Fruit fly (Drosophila melanogaster): Measurements from ENCODE around the gene ath.

Gene ath

DNA sequence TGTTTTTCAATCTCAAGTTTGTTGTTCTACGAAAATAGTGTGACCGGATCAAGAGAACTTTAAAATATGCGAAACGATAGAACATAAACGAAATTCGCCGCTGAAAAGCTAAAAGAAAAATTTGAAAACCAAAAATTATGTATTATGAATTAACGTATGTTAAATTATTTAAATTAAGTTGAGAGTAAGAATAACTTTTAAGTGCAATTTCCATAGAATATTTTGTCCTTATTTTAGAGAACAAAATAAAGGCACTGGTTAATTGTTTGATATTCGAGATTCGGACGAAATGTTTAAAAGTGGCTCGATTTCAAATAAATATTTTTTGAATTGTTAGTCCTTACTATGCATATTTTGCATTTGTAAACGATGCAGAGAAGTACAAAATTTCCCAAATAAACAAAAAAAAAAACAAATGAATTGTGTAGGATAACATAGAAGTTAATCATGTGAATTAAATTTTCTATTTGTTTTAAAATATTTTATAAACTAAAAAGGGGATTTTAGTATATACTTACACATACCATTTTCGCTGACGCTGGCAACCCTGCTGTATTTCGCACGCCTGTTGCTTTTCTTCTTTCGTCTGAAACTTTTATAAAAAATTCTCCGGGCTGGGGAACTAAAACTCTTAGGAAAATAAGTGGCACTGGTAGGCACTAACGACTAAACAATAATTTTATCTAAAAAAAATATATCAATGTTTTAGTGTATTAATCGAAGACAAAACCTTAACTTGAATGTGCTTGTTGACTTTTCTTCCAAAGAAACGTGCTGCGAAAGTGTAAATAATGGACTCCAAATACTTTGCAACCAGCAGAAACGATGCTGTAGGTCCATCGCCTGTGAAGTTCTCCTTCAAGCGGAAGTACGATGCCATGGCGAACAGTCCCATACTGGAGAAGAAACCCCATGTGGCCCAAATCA is at the start of gene ath, which contains the start of gene CG5727:
Gene ath, plus strand, starts transcription at position 513 of the 927 bp plus-strand sequence.
Gene CG5727, minus strand, starts transcription at position 51 of the 927 bp plus-strand sequence.
- TF ChIP-seq toe (GFP tag; optimal IDR thresholded peaks at IDR 0.05), result no peak
- TF ChIP-seq Clk (GFP tag; optimal IDR thresholded peaks at IDR 0.05), result no peak
- peak; percentile 15 for TF ChIP-seq Mnt (GFP tag; optimal IDR thresholded peaks at IDR 0.05)
- TF ChIP-seq tj (GFP tag; optimal IDR thresholded peaks at IDR 0.05), result no peak
- no peak for TF ChIP-seq cnc (optimal IDR thresholded peaks at IDR 0.05)
- no peak for TF ChIP-seq CG12768 (GFP tag; optimal IDR thresholded peaks at IDR 0.05)
- peak; percentile 11 for TF ChIP-seq CG1620 (GFP tag; optimal IDR thresholded peaks at IDR 0.05)
- no peak for TF ChIP-seq CG33017 (tag; optimal IDR thresholded peaks at IDR 0.05)
- peak; percentile 11 for TF ChIP-seq Crg-1 (GFP tag; optimal IDR thresholded peaks at IDR 0.05)
- TF ChIP-seq CG11617 (GFP tag; optimal IDR thresholded peaks at IDR 0.05), result peak; percentile 21
- no peak for TF ChIP-seq pad (GFP tag; optimal IDR thresholded peaks at IDR 0.05)
- peak; percentile 17 for TF ChIP-seq CG7045 (GFP tag; optimal IDR thresholded peaks at IDR 0.05)
- TF ChIP-seq Hr96 (GFP tag; optimal IDR thresholded peaks at IDR 0.05), result no peak
- peak; percentile 85 for TF ChIP-seq CG14711 (tag; optimal IDR thresholded peaks at IDR 0.05)
- TF ChIP-seq CG7101 (tag; optimal IDR thresholded peaks at IDR 0.05), result no peak
- TF ChIP-seq bab1 (GFP tag; optimal IDR thresholded peaks at IDR 0.05), result no peak
- TF ChIP-seq cic (GFP tag; optimal IDR thresholded peaks at IDR 0.05), result no peak
- TF ChIP-seq kay (GFP tag; ENCODE audit: borderline replicate concordance), result peak; percentile 67
- no peak for TF ChIP-seq CG5204 (GFP tag; optimal IDR thresholded peaks at IDR 0.05)
- TF ChIP-seq ovo (GFP tag; optimal IDR thresholded peaks at IDR 0.05), result no peak

DNA sequence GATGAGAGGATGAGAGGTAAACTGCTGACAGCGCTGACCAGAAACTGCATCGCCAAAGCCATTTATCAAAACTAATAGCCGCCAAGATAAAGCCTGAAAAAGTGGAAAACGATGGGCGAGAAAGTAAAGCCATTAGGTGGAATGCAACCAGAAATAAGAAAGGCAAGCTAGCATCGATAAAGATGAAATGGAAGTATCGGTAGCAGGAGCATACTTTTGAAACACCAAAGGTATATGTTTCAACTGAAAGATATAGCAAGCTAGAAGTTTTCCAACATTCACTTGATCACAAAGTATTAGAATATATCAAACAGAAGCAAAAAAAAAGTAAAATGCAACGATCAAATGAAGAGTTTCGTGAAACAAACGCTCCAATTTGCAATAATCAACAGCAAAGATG is 38.5 kb upstream of the ath start, which contains the start of gene CG13137:
Gene CG13137, plus strand, starts transcription at position 301 of the 400 bp plus-strand sequence.
- TF ChIP-seq Hr96 (GFP tag; optimal IDR thresholded peaks at IDR 0.05), result no peak
- no peak for TF ChIP-seq CG33017 (tag; optimal IDR thresholded peaks at IDR 0.05)
- TF ChIP-seq CG1620 (GFP tag; optimal IDR thresholded peaks at IDR 0.05), result no peak
- no peak for TF ChIP-seq CG12768 (GFP tag; optimal IDR thresholded peaks at IDR 0.05)
- TF ChIP-seq cnc (optimal IDR thresholded peaks at IDR 0.05), result no peak
- TF ChIP-seq Mnt (GFP tag; optimal IDR thresholded peaks at IDR 0.05), result no peak
- TF ChIP-seq tj (GFP tag; optimal IDR thresholded peaks at IDR 0.05), result no peak
- no peak for TF ChIP-seq CG7101 (tag; optimal IDR thresholded peaks at IDR 0.05)
- no peak for TF ChIP-seq Crg-1 (GFP tag; optimal IDR thresholded peaks at IDR 0.05)
- no peak for TF ChIP-seq kay (GFP tag; ENCODE audit: borderline replicate concordance)
- no peak for TF ChIP-seq cic (GFP tag; optimal IDR thresholded peaks at IDR 0.05)
- TF ChIP-seq pad (GFP tag; optimal IDR thresholded peaks at IDR 0.05), result no peak
- no peak for TF ChIP-seq CG11617 (GFP tag; optimal IDR thresholded peaks at IDR 0.05)
- no peak for TF ChIP-seq bab1 (GFP tag; optimal IDR thresholded peaks at IDR 0.05)
- no peak for TF ChIP-seq ovo (GFP tag; optimal IDR thresholded peaks at IDR 0.05)
- TF ChIP-seq CG14711 (tag; optimal IDR thresholded peaks at IDR 0.05), result no peak
- TF ChIP-seq toe (GFP tag; optimal IDR thresholded peaks at IDR 0.05), result no peak
- TF ChIP-seq CG7045 (GFP tag; optimal IDR thresholded peaks at IDR 0.05), result no peak

DNA sequence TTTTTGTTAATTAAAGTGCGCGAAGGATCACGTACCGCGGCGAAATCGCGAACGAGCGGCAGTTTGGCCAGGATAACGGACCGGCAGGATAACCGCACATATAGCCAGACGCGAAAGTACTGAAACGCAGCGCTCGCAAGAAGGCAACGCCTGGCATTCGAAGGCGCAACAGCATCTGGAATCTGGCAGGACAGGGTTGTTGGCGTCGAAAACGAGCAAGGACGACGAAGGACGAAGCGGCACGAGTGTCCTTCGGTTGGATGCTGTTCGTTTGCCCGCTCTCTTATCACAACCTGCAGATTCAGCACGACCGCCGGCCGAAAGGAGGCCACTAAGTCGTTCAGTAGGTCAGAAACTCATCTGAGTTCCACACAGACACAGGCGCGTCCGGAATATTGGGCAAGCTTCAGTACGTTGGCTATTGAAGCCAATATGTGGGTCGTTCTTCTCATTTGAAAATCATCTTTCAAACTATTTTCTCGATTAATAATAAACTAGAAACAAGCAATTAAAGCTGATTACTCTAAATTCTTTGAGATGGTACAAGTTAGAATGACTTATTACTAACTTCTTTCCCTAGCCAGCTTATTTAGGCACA is 30.7 kb upstream of the ath start, which contains the start of gene CG44153:
Gene CG44153, minus strand, starts transcription at position 75 of the 598 bp plus-strand sequence.
- TF ChIP-seq toe (GFP tag; optimal IDR thresholded peaks at IDR 0.05) (no peak), cnc (optimal IDR thresholded peaks at IDR 0.05) (no peak), CG7045 (GFP tag; optimal IDR thresholded peaks at IDR 0.05) (no peak), CG12768 (GFP tag; optimal IDR thresholded peaks at IDR 0.05) (no peak), Hr96 (GFP tag; optimal IDR thresholded peaks at IDR 0.05) (no peak), ovo (GFP tag; optimal IDR thresholded peaks at IDR 0.05) (no peak), CG11617 (GFP tag; optimal IDR thresholded peaks at IDR 0.05) (no peak), kay (GFP tag; ENCODE audit: borderline replicate concordance) (no peak)

DNA sequence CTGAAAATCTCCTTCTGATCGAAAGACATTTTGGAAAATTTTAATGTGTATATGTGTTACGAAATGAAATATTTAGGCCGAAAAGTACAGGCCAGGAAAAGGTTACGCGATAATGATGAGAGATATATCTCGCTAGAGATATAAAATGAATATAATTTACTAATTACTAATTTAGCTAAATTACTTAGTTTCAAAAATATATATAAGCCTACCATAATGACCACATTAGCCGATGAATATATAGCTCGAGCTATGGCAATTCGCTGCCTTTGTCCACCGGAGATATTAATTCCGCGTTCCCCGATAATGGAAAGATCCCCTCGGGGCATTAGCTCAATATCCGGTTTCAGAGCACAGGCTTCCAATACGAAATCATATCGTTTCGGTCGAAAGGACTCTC is 19.5 kb upstream of the ath start, which contains the start of gene Fum4:
Gene Fum4, minus strand, starts transcription at position 101 of the 400 bp plus-strand sequence.
- TF ChIP-seq tj (GFP tag; optimal IDR thresholded peaks at IDR 0.05), result no peak
- TF ChIP-seq CG12768 (GFP tag; optimal IDR thresholded peaks at IDR 0.05), result no peak
- TF ChIP-seq CG33017 (tag; optimal IDR thresholded peaks at IDR 0.05), result no peak
- TF ChIP-seq CG7101 (tag; optimal IDR thresholded peaks at IDR 0.05), result no peak
- TF ChIP-seq toe (GFP tag; optimal IDR thresholded peaks at IDR 0.05), result no peak
- no peak for TF ChIP-seq cic (GFP tag; optimal IDR thresholded peaks at IDR 0.05)
- no peak for TF ChIP-seq Clk (GFP tag; optimal IDR thresholded peaks at IDR 0.05)
- no peak for TF ChIP-seq CG11617 (GFP tag; optimal IDR thresholded peaks at IDR 0.05)

DNA sequence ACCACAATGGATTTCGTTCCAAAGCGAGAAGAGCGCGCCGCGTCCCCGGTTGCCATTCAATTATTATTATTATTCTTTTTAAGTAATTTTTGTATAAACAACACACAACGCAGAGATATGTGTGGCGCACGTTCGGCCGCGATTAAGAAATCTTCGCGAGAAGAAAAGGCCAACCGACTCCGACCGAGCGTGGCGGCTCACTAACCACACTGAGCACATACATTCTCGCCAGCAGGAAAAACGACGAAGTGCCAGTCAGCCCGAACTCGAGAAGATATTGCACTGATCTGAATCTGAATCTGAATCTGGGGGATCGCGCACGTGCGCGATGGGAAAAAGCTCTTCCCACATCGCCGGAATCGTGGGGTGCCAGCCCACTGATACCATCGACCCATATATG is 12.0 kb upstream of the ath start, which contains the start of gene Sur:
Gene Sur, minus strand, starts transcription at position 207 of the 400 bp plus-strand sequence.
- TF ChIP-seq CG5204 (GFP tag; optimal IDR thresholded peaks at IDR 0.05) (no peak), ovo (GFP tag; optimal IDR thresholded peaks at IDR 0.05) (no peak), CG7101 (tag; optimal IDR thresholded peaks at IDR 0.05) (no peak), tj (GFP tag; optimal IDR thresholded peaks at IDR 0.05) (no peak), cic (GFP tag; optimal IDR thresholded peaks at IDR 0.05) (no peak)

DNA sequence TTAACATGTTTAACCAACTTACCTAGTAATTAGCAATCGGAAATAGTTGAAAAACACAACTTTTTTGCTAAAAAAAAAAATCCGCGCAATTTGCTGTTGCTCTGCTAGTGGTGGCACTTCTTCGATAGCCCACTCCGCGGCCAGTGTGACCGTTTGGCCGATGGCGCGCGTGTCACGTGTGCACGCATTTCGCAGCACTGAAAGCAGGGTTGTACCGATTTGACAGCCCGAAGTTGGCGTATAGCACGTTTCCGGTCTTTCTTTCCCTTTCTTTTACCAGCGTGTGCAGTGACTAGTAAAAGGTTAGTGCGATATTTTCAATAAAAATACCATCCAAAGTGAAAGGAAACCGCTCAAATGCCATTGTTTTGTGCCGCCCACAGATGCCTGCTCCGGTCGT is 10.1 kb upstream of the ath start, which contains the start of the genes Ripalpha and RpL7:
Gene Ripalpha, minus strand, starts transcription at position 128 of the 400 bp plus-strand sequence.
Gene RpL7, plus strand, starts transcription at position 158 of the 400 bp plus-strand sequence.
- peak; percentile 99 for TF ChIP-seq ovo (GFP tag; optimal IDR thresholded peaks at IDR 0.05)
- no peak for TF ChIP-seq kay (GFP tag; ENCODE audit: borderline replicate concordance)
- TF ChIP-seq Mnt (GFP tag; optimal IDR thresholded peaks at IDR 0.05), result peak; percentile 99
- peak; percentile 96 for TF ChIP-seq CG12768 (GFP tag; optimal IDR thresholded peaks at IDR 0.05)
- peak; percentile 90 for TF ChIP-seq CG33017 (tag; optimal IDR thresholded peaks at IDR 0.05)
- TF ChIP-seq CG7045 (GFP tag; optimal IDR thresholded peaks at IDR 0.05), result peak; percentile 97
- TF ChIP-seq toe (GFP tag; optimal IDR thresholded peaks at IDR 0.05), result peak; percentile 94
- no peak for TF ChIP-seq CG5204 (GFP tag; optimal IDR thresholded peaks at IDR 0.05)
- peak; percentile 99 for TF ChIP-seq Crg-1 (GFP tag; optimal IDR thresholded peaks at IDR 0.05)
- TF ChIP-seq pad (GFP tag; optimal IDR thresholded peaks at IDR 0.05), result peak; percentile 93
- peak; percentile 93 for TF ChIP-seq cic (GFP tag; optimal IDR thresholded peaks at IDR 0.05)
- no peak for TF ChIP-seq cnc (optimal IDR thresholded peaks at IDR 0.05)
- TF ChIP-seq bab1 (GFP tag; optimal IDR thresholded peaks at IDR 0.05), result peak; percentile 94
- TF ChIP-seq Clk (GFP tag; optimal IDR thresholded peaks at IDR 0.05), result peak; percentile 94
- TF ChIP-seq CG7101 (tag; optimal IDR thresholded peaks at IDR 0.05), result peak; percentile 98
- peak; percentile 89 for TF ChIP-seq tj (GFP tag; optimal IDR thresholded peaks at IDR 0.05)
- TF ChIP-seq CG14711 (tag; optimal IDR thresholded peaks at IDR 0.05), result peak; percentile 93
- peak; percentile 98 for TF ChIP-seq CG11617 (GFP tag; optimal IDR thresholded peaks at IDR 0.05)
- TF ChIP-seq Hr96 (GFP tag; optimal IDR thresholded peaks at IDR 0.05), result no peak
- TF ChIP-seq CG1620 (GFP tag; optimal IDR thresholded peaks at IDR 0.05), result peak; percentile 99

Measured in whole organism, adult.